Fruit fly (Drosophila melanogaster): Measurements from ENCODE around the gene Atg8b.

dm6 chr3R:17725558-17725957 lies 695 bp upstream of the Atg8b start, which contains the start of gene Lgr1:
- TF ChIP-seq CG8478 (optimal IDR thresholded peaks at IDR 0.05) = no peak
- no peak for TF ChIP-seq EcR (GFP tag; optimal IDR thresholded peaks at IDR 0.05)
- TF ChIP-seq psq (optimal IDR thresholded peaks at IDR 0.05) = no peak
- no peak for TF ChIP-seq pan (optimal IDR thresholded peaks at IDR 0.05)
